Fruit fly (Drosophila melanogaster) whole organism, pupa: ENCODE measurements around the gene promL.
A peak's percentile ranks its signal among the peaks of the same experiment; 100 is the strongest.

Experiments
- CG12605 ChIP-seq: fragments of 200-800 bp; sonication (Bioruptor generic); IDR thresholded peaks from 2 replicates; pipeline ENCODE4 v1.3.6; 2022; ENCODE audit warnings: missing biosample characterization, missing genetic modification characterization
- CG13204 ChIP-seq: fragments of 200-800 bp; sonication (Bioruptor generic); optimal IDR thresholded peaks from 2 replicates; lab custom pipeline; 2018; ENCODE audit warnings: missing biosample characterization, mild to moderate bottlenecking, missing genetic modification characterization, moderate library complexity
- CG14655 ChIP-seq: fragments of 200-800 bp; sonication (Bioruptor generic); optimal IDR thresholded peaks from 3 replicates; lab custom pipeline; 2017; ENCODE audit warnings: mild to moderate bottlenecking, missing biosample characterization, missing genetic modification reagents, missing genetic modification characterization
- CG32121 ChIP-seq: fragments of 200-800 bp; sonication (Bioruptor generic); IDR thresholded peaks from 2 replicates; pipeline ENCODE4 v1.3.6; 2022; ENCODE audit warnings: missing biosample characterization, missing genetic modification characterization
- CG34367 ChIP-seq: fragments of 200-800 bp; sonication (Bioruptor generic); optimal IDR thresholded peaks from 2 replicates; lab custom pipeline; 2018; ENCODE audit warnings: missing biosample characterization, mild to moderate bottlenecking, missing genetic modification characterization
- CG4496 ChIP-seq: fragments of 200-800 bp; sonication (Bioruptor generic); IDR thresholded peaks from 3 replicates; pipeline ENCODE4 v1.3.6; 2022; ENCODE audit warnings: missing biosample characterization, missing genetic modification characterization
- Ets98B ChIP-seq: fragments of 200-800 bp; sonication (Bioruptor generic); IDR thresholded peaks from 2 replicates; pipeline ENCODE4 v1.3.6; 2022; ENCODE audit warnings: missing biosample characterization, missing genetic modification characterization
- Pif1B ChIP-seq: fragments of 200-800 bp; sonication (Bioruptor generic); optimal IDR thresholded peaks from 3 replicates; lab custom pipeline; 2016; ENCODE audit warnings: missing biosample characterization, missing genetic modification characterization
- gl ChIP-seq: fragments of 200-800 bp; sonication (Bioruptor generic); optimal IDR thresholded peaks from 2 replicates; lab custom pipeline; 2018; ENCODE audit warnings: missing biosample characterization, mild to moderate bottlenecking, missing genetic modification characterization
- rn ChIP-seq: fragments of 200-800 bp; sonication (Bioruptor generic); IDR thresholded peaks from 2 replicates; pipeline ENCODE4 v1.3.6; 2022; ENCODE audit warnings: missing biosample characterization, missing genetic modification characterization

DNA sequence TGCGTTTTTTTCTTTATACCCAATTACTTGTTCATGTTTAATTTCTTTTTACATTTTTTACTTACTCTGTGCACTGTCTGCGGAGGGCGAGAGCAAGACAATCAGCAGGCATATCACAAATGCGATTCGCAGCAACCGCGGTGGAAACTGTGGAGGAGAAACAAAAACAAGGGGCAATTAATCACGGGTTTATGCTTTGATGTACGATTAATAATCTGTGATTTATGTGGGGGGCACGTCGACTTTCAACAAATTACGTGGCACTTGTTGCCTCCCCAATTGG lies 30.0 kb downstream of the promL start:
- no peak for TF ChIP-seq rn (GFP tag; lab: Robert Waterston, UW)
- no peak for TF ChIP-seq Ets98B (GFP tag; lab: Robert Waterston, UW)
- no peak for TF ChIP-seq CG14655 (GFP tag; lab: Kevin White, UChicago)
- no peak for TF ChIP-seq CG34367 (tag; lab: Kevin White, UChicago)
- TF ChIP-seq CG12605 (GFP tag; lab: Robert Waterston, UW) = no peak
- TF ChIP-seq CG4496 (GFP tag; lab: Robert Waterston, UW) = no peak
- TF ChIP-seq CG32121 (GFP tag; lab: Robert Waterston, UW) = 0 out of 2 replicates have a peak, but pooled peaks have one; percentile 20
- no peak for TF ChIP-seq Pif1B (GFP tag; lab: Kevin White, UChicago)
- no peak for TF ChIP-seq gl
- TF ChIP-seq CG13204 = no peak
